Fruit fly (Drosophila melanogaster) whole organism, embryonic: Measurements from ENCODE around the gene Ctl1.

Source experiments
- Awh ChIP-seq: fragments of 200-800 bp; sonication (Bioruptor generic); IDR thresholded peaks from 2 replicates; pipeline ENCODE4, ENCODE4 v1.3.6; 2022; ENCODE audit warnings: missing biosample characterization, missing genetic modification characterization
- CG10147 ChIP-seq: fragments of 200-800 bp; sonication (Bioruptor generic); optimal IDR thresholded peaks from 2 replicates; lab custom pipeline; 2019; ENCODE audit warnings: missing biosample characterization, mild to moderate bottlenecking, missing genetic modification characterization, moderate library complexity
- CG10209 ChIP-seq: fragments of 200-800 bp; sonication (Bioruptor generic); optimal IDR thresholded peaks from 3 replicates; lab custom pipeline; 2017; ENCODE audit warnings: missing biosample characterization, mild to moderate bottlenecking, missing genetic modification characterization, missing genetic modification reagents
- CG10959 ChIP-seq: fragments of 200-800 bp; sonication (Bioruptor generic); IDR thresholded peaks from 2 replicates; pipeline ENCODE4 v1.3.6; 2022; ENCODE audit warnings: missing biosample characterization, missing genetic modification characterization
- CG11093 ChIP-seq: fragments of 200-800 bp; sonication (Bioruptor generic); IDR thresholded peaks from 3 replicates; pipeline ENCODE4 v1.3.6; 2022; ENCODE audit warnings: missing biosample characterization, missing genetic modification characterization
- CG12104 ChIP-seq: fragments of 200-800 bp; sonication (Bioruptor generic); optimal IDR thresholded peaks from 3 replicates; lab custom pipeline; 2016; ENCODE audit warnings: missing biosample characterization, missing genetic modification characterization
- CG12219 ChIP-seq: fragments of 200-800 bp; sonication (Bioruptor generic); optimal IDR thresholded peaks from 3 replicates; lab custom pipeline; 2018; ENCODE audit warnings: missing biosample characterization, mild to moderate bottlenecking, missing genetic modification characterization
- CG13424 ChIP-seq: fragments of 200-800 bp; sonication (Bioruptor generic); optimal IDR thresholded peaks from 2 replicates; lab custom pipeline; 2019; ENCODE audit warnings: missing biosample characterization, mild to moderate bottlenecking, missing genetic modification characterization, moderate library complexity
- CG14667 ChIP-seq: fragments of 200-800 bp; sonication (Bioruptor generic); IDR thresholded peaks from 2 replicates; pipeline ENCODE4 v1.3.6; 2022; ENCODE audit warnings: missing biosample characterization, missing genetic modification characterization
- CG14965 ChIP-seq: fragments of 200-800 bp; sonication (Bioruptor generic); optimal IDR thresholded peaks from 2 replicates; lab custom pipeline; 2016; ENCODE audit warnings: missing biosample characterization, missing genetic modification characterization, borderline replicate concordance
- CG15269 ChIP-seq: fragments of 200-800 bp; sonication (Bioruptor generic); optimal IDR thresholded peaks from 2 replicates; lab custom pipeline; 2018; ENCODE audit warnings: missing biosample characterization, mild to moderate bottlenecking, missing genetic modification characterization, moderate library complexity
- CG16815 ChIP-seq: fragments of 200-800 bp; sonication (Bioruptor generic); optimal IDR thresholded peaks from 3 replicates; lab custom pipeline; 2017; ENCODE audit warnings: missing biosample characterization, mild to moderate bottlenecking, missing genetic modification characterization
- CG18011 ChIP-seq: fragments of 200-800 bp; sonication (Bioruptor generic); optimal IDR thresholded peaks from 2 replicates; lab custom pipeline; 2017; ENCODE audit warnings: missing biosample characterization, missing genetic modification characterization, mild to moderate bottlenecking, moderate library complexity, missing genotype
- CG18764 ChIP-seq: fragments of 200-800 bp; sonication (Bioruptor generic); optimal IDR thresholded peaks from 3 replicates; lab custom pipeline; 2016; ENCODE audit warnings: missing biosample characterization, missing genetic modification characterization
- CG2129 ChIP-seq: fragments of 200-800 bp; sonication (Bioruptor generic); IDR thresholded peaks from 2 replicates; pipeline ENCODE4 v1.3.6; 2022; ENCODE audit warnings: missing biosample characterization, missing genetic modification characterization; ENCODE audit not compliant: partially characterized antibody
- CG32767 ChIP-seq: fragments of 200-800 bp; sonication (Bioruptor generic); IDR thresholded peaks from 2 replicates; pipeline ENCODE4 v1.3.6; 2022; ENCODE audit warnings: missing biosample characterization, missing genetic modification characterization
- CG3847 ChIP-seq: fragments of 200-800 bp; sonication (Bioruptor generic); IDR thresholded peaks from 2 replicates; pipeline ENCODE4 v1.3.6; 2022; ENCODE audit warnings: missing biosample characterization, missing genetic modification characterization
- CG5180 ChIP-seq: fragments of 200-800 bp; sonication (Bioruptor generic); optimal IDR thresholded peaks from 3 replicates; lab custom pipeline; 2017; ENCODE audit warnings: missing biosample characterization, missing genetic modification characterization, mild to moderate bottlenecking, moderate library complexity, missing genetic modification reagents
- CG8478 ChIP-seq: fragments of >200 bp; optimal IDR thresholded peaks from 2 replicates; lab custom pipeline; 2018
- CG9609 ChIP-seq: fragments of 200-800 bp; sonication (Bioruptor generic); optimal IDR thresholded peaks from 3 replicates; lab custom pipeline; 2016; ENCODE audit warnings: missing biosample characterization, missing genetic modification characterization
- Camta ChIP-seq: fragments of 200-800 bp; sonication (Bioruptor generic); optimal IDR thresholded peaks from 2 replicates; lab custom pipeline; 2016; ENCODE audit warnings: missing biosample characterization, missing genetic modification characterization
- Dek ChIP-seq: fragments of 200-800 bp; sonication (Bioruptor generic); optimal IDR thresholded peaks from 3 replicates; lab custom pipeline; 2019; ENCODE audit warnings: missing biosample characterization, mild to moderate bottlenecking, missing genetic modification characterization, moderate library complexity
- Gsc ChIP-seq: fragments of 200-800 bp; sonication (Bioruptor generic); IDR thresholded peaks from 2 replicates; pipeline ENCODE4 v1.3.6; 2022; ENCODE audit warnings: missing biosample characterization, missing genetic modification characterization
- MESR4 ChIP-seq: fragments of 200-800 bp; sonication (Bioruptor generic); optimal IDR thresholded peaks from 2 replicates; lab custom pipeline; 2018; ENCODE audit warnings: missing biosample characterization, mild to moderate bottlenecking, missing genetic modification characterization, moderate library complexity
- MTF-1 ChIP-seq: fragments of 200-800 bp; sonication (Bioruptor generic); optimal IDR thresholded peaks from 2 replicates; lab custom pipeline; 2018; ENCODE audit warnings: missing biosample characterization, mild to moderate bottlenecking, missing genetic modification characterization, borderline replicate concordance
- Nf-YB ChIP-seq: fragments of 200-800 bp; sonication (Bioruptor generic); optimal IDR thresholded peaks from 3 replicates; lab custom pipeline; 2019; ENCODE audit warnings: missing biosample characterization, mild to moderate bottlenecking, missing genetic modification characterization, moderate library complexity
- Trl ChIP-seq, 3 experiments: fragments of >200 bp in 2 of 3; fragments of 200-800 bp in 1 of 3; sonication (Bioruptor generic) in 1 of 3; optimal IDR thresholded peaks; 2 replicates in 1 of 3; 3 replicates in 2 of 3; lab custom pipeline; 2016 to 2017; ENCODE audit warnings: missing biosample characterization in 1 of 3, missing genetic modification characterization in 1 of 3
- YL-1 ChIP-seq: fragments of 200-800 bp; sonication (Bioruptor generic); optimal IDR thresholded peaks from 3 replicates; lab custom pipeline; 2017; ENCODE audit warnings: missing biosample characterization, mild to moderate bottlenecking, missing genetic modification characterization
- bigmax ChIP-seq: fragments of 200-800 bp; sonication (Bioruptor generic); optimal IDR thresholded peaks from 2 replicates; lab custom pipeline; 2018; ENCODE audit warnings: missing biosample characterization, mild to moderate bottlenecking, missing genetic modification characterization
- cg ChIP-seq: fragments of 200-800 bp; sonication (Bioruptor generic); optimal IDR thresholded peaks from 3 replicates; lab custom pipeline; 2019; ENCODE audit warnings: missing biosample characterization, mild to moderate bottlenecking, missing genetic modification characterization, moderate library complexity
- chinmo ChIP-seq: fragments of 200-800 bp; sonication (Bioruptor generic); IDR thresholded peaks from 4 replicates; pipeline ENCODE4 v1.3.6; 2022; ENCODE audit warnings: missing biosample characterization, missing genetic modification characterization; ENCODE audit not compliant: partially characterized antibody
- fd102C ChIP-seq: fragments of 200-800 bp; sonication (Bioruptor generic); optimal IDR thresholded peaks from 2 replicates; lab custom pipeline; 2018; ENCODE audit warnings: missing biosample characterization, mild to moderate bottlenecking, missing genetic modification characterization, moderate library complexity
- ham ChIP-seq: fragments of 200-800 bp; sonication (Bioruptor generic); IDR thresholded peaks from 2 replicates; pipeline ENCODE4 v1.3.6; 2022; ENCODE audit warnings: missing biosample characterization, missing genetic modification characterization
- klu ChIP-seq: fragments of 200-800 bp; sonication (Bioruptor generic); IDR thresholded peaks from 2 replicates; pipeline ENCODE4 v1.3.6; 2022; ENCODE audit warnings: missing biosample characterization, missing genetic modification characterization
- mam ChIP-seq: fragments of 200-800 bp; sonication (Bioruptor generic); optimal IDR thresholded peaks from 3 replicates; lab custom pipeline; 2016; ENCODE audit warnings: missing biosample characterization, missing genetic modification characterization
- mld ChIP-seq: fragments of 200-800 bp; sonication (Bioruptor generic); IDR thresholded peaks from 3 replicates; pipeline ENCODE4 v1.3.6; 2022; ENCODE audit warnings: missing biosample characterization, missing genetic modification characterization; ENCODE audit not compliant: partially characterized antibody
- nmo ChIP-seq: fragments of 200-800 bp; sonication (Bioruptor generic); optimal IDR thresholded peaks from 2 replicates; lab custom pipeline; 2018; ENCODE audit warnings: missing biosample characterization, mild to moderate bottlenecking, missing genetic modification characterization, moderate library complexity
- oc ChIP-seq: fragments of 200-800 bp; sonication (Bioruptor generic); optimal IDR thresholded peaks from 2 replicates; lab custom pipeline; 2018; ENCODE audit warnings: missing biosample characterization, mild to moderate bottlenecking, missing genetic modification characterization, moderate library complexity
- pita ChIP-seq: fragments of 200-800 bp; sonication (Bioruptor generic); optimal IDR thresholded peaks from 2 replicates; lab custom pipeline; 2017; ENCODE audit warnings: missing biosample characterization, mild to moderate bottlenecking, missing genetic modification characterization
- psq ChIP-seq: fragments of 200-800 bp; sonication (Bioruptor generic); optimal IDR thresholded peaks from 2 replicates; lab custom pipeline; 2017; ENCODE audit warnings: missing biosample characterization, missing genetic modification characterization
- sd ChIP-seq: fragments of 200-800 bp; sonication (Bioruptor generic); optimal IDR thresholded peaks from 3 replicates; lab custom pipeline; 2018; ENCODE audit warnings: missing biosample characterization, mild to moderate bottlenecking, missing genetic modification characterization, moderate library complexity
- sens ChIP-seq: fragments of 200-800 bp; sonication (Bioruptor generic); peaks from one replicate; lab custom pipeline; 2016; ENCODE audit warnings: missing biosample characterization, missing genetic modification characterization
- sim ChIP-seq: fragments of 200-800 bp; sonication (Bioruptor generic); IDR thresholded peaks from 2 replicates; pipeline ENCODE4 v1.3.6; 2022; ENCODE audit warnings: missing biosample characterization, missing genetic modification characterization
- so ChIP-seq: fragments of 200-800 bp; sonication (Bioruptor generic); IDR thresholded peaks from 3 replicates; pipeline ENCODE4 v1.3.6; 2022; ENCODE audit warnings: missing biosample characterization, missing genetic modification characterization
- tio ChIP-seq: fragments of 200-800 bp; sonication (Bioruptor generic); optimal IDR thresholded peaks from 2 replicates; lab custom pipeline; 2017; ENCODE audit warnings: missing biosample characterization, missing genetic modification characterization, inconsistent platforms
- trem ChIP-seq: fragments of 200-800 bp; optimal IDR thresholded peaks from 3 replicates; lab custom pipeline; 2019; ENCODE audit warnings: missing biosample characterization, mild to moderate bottlenecking, missing genetic modification characterization, moderate library complexity
- ttk ChIP-seq: fragments of 200-800 bp; sonication (Bioruptor generic); IDR thresholded peaks from 2 replicates; pipeline ENCODE4 v2.1.2; 2022; ENCODE audit warnings: missing biosample characterization, missing genetic modification characterization
- twi ChIP-seq: fragments of 200-800 bp; optimal IDR thresholded peaks from 2 replicates; lab custom pipeline; 2019; ENCODE audit warnings: missing biosample characterization, mild to moderate bottlenecking, missing genetic modification characterization, moderate library complexity
- vfl ChIP-seq: fragments of 200-800 bp; sonication (Bioruptor generic); optimal IDR thresholded peaks from 2 replicates; lab custom pipeline; 2016; ENCODE audit warnings: missing biosample characterization, missing genetic modification characterization

The Ctl1 gene

dm6 chr3L:4253611-4254300 lies 24.0 kb upstream of the Ctl1 start (continued):
- TF ChIP-seq CG13424 (no peak), CG32767 (GFP tag; lab: Robert Waterston, UW) (peak; percentile 57; the same call in 1 of the 2 replicates), CG8478 (lab: Kevin White, UChicago) (peak; percentile 10), chinmo (peak; percentile 86; the same call in 1 of the 4 replicates), sd (no peak), Gsc (GFP tag; lab: Robert Waterston, UW) (no peak), CG10209 (GFP tag; lab: Kevin White, UChicago) (no peak), CG11093 (GFP tag; lab: Robert Waterston, UW) (no peak), CG9609 (no peak), CG14965 (GFP tag; lab: Kevin White, UChicago) (no peak), Dek (tag; lab: Kevin White, UChicago) (no peak), Awh (GFP tag; lab: Robert Waterston, UW) (no peak), sens (GFP tag; lab: Kevin White, UChicago) (peak; percentile 48), sim (GFP tag; lab: Robert Waterston, UW) (no peak), vfl (GFP tag; lab: Kevin White, UChicago) (no peak), tio (GFP tag; lab: Kevin White, UChicago) (no peak), YL-1 (GFP tag; lab: Kevin White, UChicago) (peak; percentile 30), fd102C (no peak), CG18011 (no peak), oc (tag; lab: Kevin White, UChicago) (no peak), pita (GFP tag; lab: Kevin White, UChicago) (no peak), CG5180 (GFP tag; lab: Kevin White, UChicago) (peak; percentile 4), so (0 out of 3 replicates have a peak, but pooled peaks have one; percentile 12), Trl (optimal IDR thresholded peaks at IDR 0.05; lab: Kevin White, UChicago) (peak in 1 of 2 experiments; percentile 13), Trl (GFP tag; optimal IDR thresholded peaks at IDR 0.05; lab: Kevin White, UChicago) (no peak), cg (GFP tag; lab: Kevin White, UChicago) (peak; percentile 91), CG15269 (tag; lab: Kevin White, UChicago) (no peak), ham (GFP tag; lab: Robert Waterston, UW) (no peak), mld (0 out of 3 replicates have a peak, but pooled peaks have one; percentile 58), CG10959 (GFP tag; lab: Robert Waterston, UW) (0 out of 2 replicates have a peak, but pooled peaks have one; percentile 31), CG10147 (GFP tag; lab: Kevin White, UChicago) (no peak), klu (no peak), CG16815 (GFP tag; lab: Kevin White, UChicago) (no peak), CG14667 (GFP tag; lab: Robert Waterston, UW) (no peak), Nf-YB (GFP tag; lab: Kevin White, UChicago) (no peak), Camta (GFP tag; lab: Kevin White, UChicago) (no peak), MESR4 (peak; percentile 78), CG3847 (GFP tag; lab: Robert Waterston, UW) (no peak), CG2129 (GFP tag; lab: Robert Waterston, UW) (no peak; the same call in 1 of the 2 replicates), MTF-1 (GFP tag; lab: Kevin White, UChicago) (no peak), bigmax (GFP tag; lab: Kevin White, UChicago) (peak; percentile 91), ttk (GFP tag; lab: Robert Waterston, UW) (0 out of 2 replicates have a peak, but pooled peaks have one; percentile 17), CG12104 (peak; percentile 6), CG18764 (GFP tag; lab: Kevin White, UChicago) (no peak), psq (no peak), nmo (no peak), mam (GFP tag; lab: Kevin White, UChicago) (no peak), twi (no peak), CG12219 (GFP tag; lab: Kevin White, UChicago) (no peak), trem (tag; lab: Kevin White, UChicago) (no peak)
